Worm (Caenorhabditis elegans) whole organism, early embryonic: ENCODE measurements around the gene clec-67.

Experiments used
- F13C5.2 ChIP-seq: sonication (generic microtip); optimal IDR thresholded peaks from 2 replicates; lab custom pipeline; 2017; ENCODE audit warnings: mild to moderate bottlenecking, missing genetic modification characterization, inconsistent platforms, missing compliant biosample characterization
- aly-1 ChIP-seq: sonication (generic microtip); optimal IDR thresholded peaks from 2 replicates; lab custom pipeline; 2016; ENCODE audit warnings: missing genetic modification characterization, missing compliant biosample characterization
- ama-1 ChIP-seq: fragments of 150-350 bp; optimal IDR thresholded peaks from 2 replicates; lab custom pipeline; 2014
- ceh-13 ChIP-seq: fragments of 200-800 bp; sonication (Bioruptor generic); optimal IDR thresholded peaks from 2 replicates; lab custom pipeline; 2018; ENCODE audit warnings: mild to moderate bottlenecking, missing genetic modification characterization, missing compliant biosample characterization
- ceh-36 ChIP-seq: sonication (generic microtip); optimal IDR thresholded peaks from 2 replicates; lab custom pipeline; 2016; ENCODE audit warnings: missing genetic modification characterization, inconsistent platforms, missing compliant biosample characterization
- ets-7 ChIP-seq: sonication (generic microtip); optimal IDR thresholded peaks from 2 replicates; lab custom pipeline; 2016; ENCODE audit warnings: missing genotype, missing genetic modification characterization, missing compliant biosample characterization
- flt-1 ChIP-seq: fragments of 200-800 bp; sonication (Bioruptor generic); IDR thresholded peaks from 2 replicates; pipeline ENCODE4 v1.3.6; 2022; ENCODE audit warnings: missing genetic modification characterization, missing compliant biosample characterization
- hmbx-1 ChIP-seq: sonication (generic microtip); optimal IDR thresholded peaks from 2 replicates; lab custom pipeline; 2016; ENCODE audit warnings: mild to moderate bottlenecking, missing genetic modification characterization, missing compliant biosample characterization
- hnd-1 ChIP-seq: sonication (generic microtip); optimal IDR thresholded peaks from 2 replicates; lab custom pipeline; 2016; ENCODE audit warnings: missing genetic modification characterization, missing compliant biosample characterization
- pes-1 ChIP-seq: fragments of 200-800 bp; sonication (Bioruptor generic); IDR thresholded peaks from 2 replicates; pipeline ENCODE4 v1.3.6; 2022; ENCODE audit warnings: missing genetic modification reagents, missing genetic modification characterization, missing compliant biosample characterization
- sea-1 ChIP-seq: fragments of 200-800 bp; sonication (Bioruptor generic); conservative IDR thresholded peaks from 2 replicates; pipeline ENCODE4 v1.3.6; 2022; ENCODE audit warnings: missing genetic modification characterization, missing compliant biosample characterization
- tbx-37 ChIP-seq: fragments of 200-800 bp; sonication (Bioruptor generic); conservative IDR thresholded peaks from 2 replicates; pipeline ENCODE4 v1.3.6; 2022; ENCODE audit warnings: missing genetic modification reagents, missing genetic modification characterization, missing compliant biosample characterization
- tra-4 ChIP-seq: sonication (generic microtip); optimal IDR thresholded peaks from 2 replicates; lab custom pipeline; 2017; ENCODE audit warnings: missing genetic modification characterization, missing compliant biosample characterization

- TF ChIP-seq F13C5.2 (tag; lab: Kevin White, UChicago) (no peak), ceh-13 (GFP tag; lab: Kevin White, UChicago) (no peak), ama-1 (no peak), hnd-1 (tag; lab: Kevin White, UChicago) (no peak), flt-1 (no peak), pes-1 (no peak), ceh-36 (tag; lab: Kevin White, UChicago) (no peak), hmbx-1 (tag; lab: Kevin White, UChicago) (no peak), ets-7 (no peak), aly-1 (tag; lab: Kevin White, UChicago) (no peak), tra-4 (tag; lab: Kevin White, UChicago) (no peak), sea-1 (GFP tag; lab: Robert Waterston, UW) (no peak), tbx-37 (no peak)
These were observed 15.1 kb downstream of the clec-67 start, which contains the start of gene clec-71 for ce11 chrIV:3937097-3937496.
